Worm (Caenorhabditis elegans) whole organism, late embryonic: ENCODE data around the gene qua-1.

Experiments
- C38D4.7 ChIP-seq: fragments of 200-800 bp; sonication (Bioruptor generic); optimal IDR thresholded peaks from 2 replicates; lab custom pipeline; 2018; ENCODE audit warnings: mild to moderate bottlenecking, missing genetic modification characterization, moderate library complexity, missing compliant biosample characterization
- F13H6.1 ChIP-seq: sonication (generic microtip); optimal IDR thresholded peaks from 2 replicates; lab custom pipeline; 2016; ENCODE audit warnings: missing genetic modification characterization, missing compliant biosample characterization
- K02D7.2 ChIP-seq: sonication (generic microtip); optimal IDR thresholded peaks from 2 replicates; lab custom pipeline; 2017; ENCODE audit warnings: mild to moderate bottlenecking, missing genetic modification characterization, missing compliant biosample characterization
- Y22D7AL.16 ChIP-seq: sonication (generic microtip); optimal IDR thresholded peaks from 2 replicates; lab custom pipeline; 2016; ENCODE audit warnings: missing genetic modification characterization, missing compliant biosample characterization
- ama-1 ChIP-seq: fragments of 150-350 bp; optimal IDR thresholded peaks from 2 replicates; lab custom pipeline; 2014
- ceh-14 ChIP-seq: sonication (generic microtip); optimal IDR thresholded peaks from 2 replicates; lab custom pipeline; 2016; ENCODE audit warnings: missing genotype, missing genetic modification characterization, missing compliant biosample characterization
- ceh-18 ChIP-seq: sonication (generic microtip); optimal IDR thresholded peaks from 2 replicates; lab custom pipeline; 2016; ENCODE audit warnings: missing genetic modification characterization, missing compliant biosample characterization
- ceh-19 ChIP-seq: fragments of 200-800 bp; sonication (Bioruptor generic); optimal IDR thresholded peaks from 2 replicates; lab custom pipeline; 2018; ENCODE audit warnings: mild to moderate bottlenecking, missing genetic modification characterization, missing compliant biosample characterization
- ceh-2 ChIP-seq: sonication (generic microtip); optimal IDR thresholded peaks from 2 replicates; lab custom pipeline; 2016; ENCODE audit warnings: missing genotype, missing genetic modification characterization, missing compliant biosample characterization
- ceh-24 ChIP-seq: sonication (generic microtip); optimal IDR thresholded peaks from 2 replicates; lab custom pipeline; 2016; ENCODE audit warnings: mild to moderate bottlenecking, missing genetic modification characterization, missing compliant biosample characterization
- ceh-31 ChIP-seq: sonication (generic microtip); optimal IDR thresholded peaks from 2 replicates; lab custom pipeline; 2016; ENCODE audit warnings: missing genetic modification characterization, missing compliant biosample characterization
- ceh-48 ChIP-seq: sonication (generic microtip); optimal IDR thresholded peaks from 2 replicates; lab custom pipeline; 2016; ENCODE audit warnings: missing genetic modification characterization, inconsistent platforms, missing compliant biosample characterization
- ceh-9 ChIP-seq: sonication (generic microtip); optimal IDR thresholded peaks from 2 replicates; lab custom pipeline; 2016; ENCODE audit warnings: mild to moderate bottlenecking, missing genetic modification characterization, inconsistent platforms, missing compliant biosample characterization
- dmd-4 ChIP-seq: sonication (generic microtip); optimal IDR thresholded peaks from 2 replicates; lab custom pipeline; 2016; ENCODE audit warnings: borderline replicate concordance, missing genetic modification characterization, missing compliant biosample characterization
- elt-2 ChIP-seq: sonication (generic microtip); optimal IDR thresholded peaks from 2 replicates; lab custom pipeline; 2016; ENCODE audit warnings: missing genetic modification reagents, missing genetic modification characterization, missing compliant biosample characterization
- ets-4 ChIP-seq: sonication (generic microtip); optimal IDR thresholded peaks from 2 replicates; lab custom pipeline; 2016; ENCODE audit warnings: missing genetic modification characterization, missing compliant biosample characterization
- fax-1 ChIP-seq: sonication (generic microtip); optimal IDR thresholded peaks from 2 replicates; lab custom pipeline; 2016; ENCODE audit warnings: missing genotype, missing genetic modification characterization, missing compliant biosample characterization
- fkh-10 ChIP-seq: fragments of 150-350 bp; optimal IDR thresholded peaks from 2 replicates; lab custom pipeline; 2014; ENCODE audit warnings: missing biosample characterization, missing genetic modification reagents, missing genetic modification characterization
- fkh-6 ChIP-seq: sonication (generic microtip); optimal IDR thresholded peaks from 2 replicates; lab custom pipeline; 2016; ENCODE audit warnings: missing genetic modification characterization, missing compliant biosample characterization
- gmeb-2 ChIP-seq: sonication (generic microtip); optimal IDR thresholded peaks from 2 replicates; lab custom pipeline; 2016; ENCODE audit warnings: missing genetic modification characterization, inconsistent platforms, missing compliant biosample characterization
- hlh-15 ChIP-seq: sonication (generic microtip); optimal IDR thresholded peaks from 2 replicates; lab custom pipeline; 2016; ENCODE audit warnings: missing genetic modification characterization, missing compliant biosample characterization
- hlh-30 ChIP-seq: sonication (generic microtip); optimal IDR thresholded peaks from 2 replicates; lab custom pipeline; 2017; ENCODE audit warnings: antibody characterized with exemption, missing genetic modification characterization, missing compliant biosample characterization; ENCODE audit not compliant: insufficient read depth
- hlh-6 ChIP-seq: sonication (generic microtip); optimal IDR thresholded peaks from 2 replicates; lab custom pipeline; 2016; ENCODE audit warnings: missing genotype, missing genetic modification characterization, missing compliant biosample characterization
- hlh-8 ChIP-seq: sonication (generic microtip); optimal IDR thresholded peaks from 2 replicates; lab custom pipeline; 2016; ENCODE audit warnings: missing genotype, missing genetic modification characterization, missing compliant biosample characterization
- madf-2 ChIP-seq: sonication (generic microtip); optimal IDR thresholded peaks from 2 replicates; lab custom pipeline; 2017; ENCODE audit warnings: missing genetic modification characterization, missing compliant biosample characterization
- nhr-11 ChIP-seq: fragments of 150-350 bp; optimal IDR thresholded peaks from 2 replicates; lab custom pipeline; 2014; ENCODE audit warnings: missing biosample characterization, missing genetic modification characterization
- odd-2 ChIP-seq: sonication (generic microtip); optimal IDR thresholded peaks from 2 replicates; lab custom pipeline; 2017; ENCODE audit warnings: antibody characterized with exemption, mild to moderate bottlenecking, missing genetic modification characterization, missing compliant biosample characterization
- pax-1 ChIP-seq: fragments of 150-350 bp; optimal IDR thresholded peaks from 2 replicates; lab custom pipeline; 2014; ENCODE audit warnings: missing biosample characterization, missing genetic modification characterization
- pha-4 ChIP-seq: fragments of 150-350 bp; optimal IDR thresholded peaks from 2 replicates; lab custom pipeline; 2018; ENCODE audit warnings: missing biosample characterization, missing genetic modification reagents, missing genetic modification characterization
- pqm-1 ChIP-seq: sonication (generic microtip); optimal IDR thresholded peaks from 2 replicates; lab custom pipeline; 2016; ENCODE audit warnings: missing genetic modification characterization, missing compliant biosample characterization
- ref-2 ChIP-seq: sonication (generic microtip); optimal IDR thresholded peaks from 2 replicates; lab custom pipeline; 2016; ENCODE audit warnings: missing genetic modification characterization, missing compliant biosample characterization
- sdc-2 ChIP-seq: sonication (generic microtip); optimal IDR thresholded peaks from 2 replicates; lab custom pipeline; 2016; ENCODE audit warnings: missing genotype, missing genetic modification characterization, missing compliant biosample characterization
- sox-2 ChIP-seq: fragments of 200-800 bp; sonication (Bioruptor generic); IDR thresholded peaks from 2 replicates; pipeline ENCODE4 v1.3.6; 2022; ENCODE audit warnings: missing genetic modification reagents, missing genetic modification characterization, missing compliant biosample characterization
- sox-4 ChIP-seq: sonication (generic microtip); optimal IDR thresholded peaks from 2 replicates; lab custom pipeline; 2017; ENCODE audit warnings: mild to moderate bottlenecking, missing genetic modification characterization, inconsistent platforms, missing compliant biosample characterization
- tbx-7 ChIP-seq: sonication (generic microtip); optimal IDR thresholded peaks from 2 replicates; lab custom pipeline; 2016; ENCODE audit warnings: missing genotype, missing genetic modification characterization, missing compliant biosample characterization
- unc-42 ChIP-seq: sonication (generic microtip); optimal IDR thresholded peaks from 2 replicates; lab custom pipeline; 2016; ENCODE audit warnings: missing genotype, missing genetic modification characterization, missing compliant biosample characterization
- unc-86 ChIP-seq: sonication (generic microtip); optimal IDR thresholded peaks from 2 replicates; lab custom pipeline; 2016; ENCODE audit warnings: missing genetic modification characterization, missing compliant biosample characterization

The qua-1 gene

ce11 chrII:8226475-8226874 is 27.9 kb downstream of the qua-1 start:
- TF ChIP-seq elt-2 (peak; percentile 83), K02D7.2 (tag; lab: Kevin White, UChicago) (no peak)

DNA sequence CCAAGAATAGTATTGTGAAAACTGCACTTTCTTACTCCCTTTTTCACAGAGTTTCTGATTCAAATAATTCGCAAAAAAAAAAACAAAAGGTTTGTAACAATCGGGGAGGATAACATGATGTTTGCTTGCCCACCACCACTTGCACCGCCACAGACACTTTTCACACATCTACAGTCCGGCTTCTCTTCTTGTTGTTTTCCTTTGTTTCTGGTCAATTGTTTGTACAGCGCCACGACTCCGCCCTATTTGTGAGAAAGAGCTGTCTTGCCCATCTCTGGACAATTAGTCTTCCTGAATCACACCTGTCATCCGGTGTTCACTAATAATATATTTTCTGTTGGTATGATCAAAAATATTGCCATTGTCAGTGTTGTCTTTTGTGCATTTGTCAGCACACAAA is 32.4 kb downstream of the qua-1 start, which contains the start of gene M110.9:
M110.9 (plus strand) TSS at position 301 of the 400 bp plus-strand sequence.
- TF ChIP-seq pqm-1, result no peak
- no peak for TF ChIP-seq fkh-10 (GFP tag; lab: Kevin White, UChicago)
- TF ChIP-seq madf-2 (tag; lab: Kevin White, UChicago), result no peak
- no peak for TF ChIP-seq hlh-30 (tag; lab: Kevin White, UChicago)
- TF ChIP-seq nhr-11 (tag; lab: Kevin White, UChicago), result no peak
- no peak for TF ChIP-seq gmeb-2 (tag; lab: Kevin White, UChicago)

- TF ChIP-seq fax-1 (tag; lab: Kevin White, UChicago) (no peak), elt-2 (no peak), ceh-2 (tag; lab: Kevin White, UChicago) (no peak), ceh-9 (tag; lab: Kevin White, UChicago) (no peak), hlh-8 (tag; lab: Kevin White, UChicago) (no peak), pha-4 (tag; lab: Kevin White, UChicago) (no peak), Y22D7AL.16 (tag; lab: Kevin White, UChicago) (no peak), dmd-4 (tag; lab: Kevin White, UChicago) (no peak), ceh-48 (tag; lab: Kevin White, UChicago) (no peak), ceh-31 (no peak), ama-1 (lab: Kevin White, UChicago) (no peak)
Observed at ce11 chrII:8232489-8232888, 33.9 kb downstream of the qua-1 start, which contains the start of gene M110.7. M110.7 (plus strand) TSS chrII:8232789.

DNA sequence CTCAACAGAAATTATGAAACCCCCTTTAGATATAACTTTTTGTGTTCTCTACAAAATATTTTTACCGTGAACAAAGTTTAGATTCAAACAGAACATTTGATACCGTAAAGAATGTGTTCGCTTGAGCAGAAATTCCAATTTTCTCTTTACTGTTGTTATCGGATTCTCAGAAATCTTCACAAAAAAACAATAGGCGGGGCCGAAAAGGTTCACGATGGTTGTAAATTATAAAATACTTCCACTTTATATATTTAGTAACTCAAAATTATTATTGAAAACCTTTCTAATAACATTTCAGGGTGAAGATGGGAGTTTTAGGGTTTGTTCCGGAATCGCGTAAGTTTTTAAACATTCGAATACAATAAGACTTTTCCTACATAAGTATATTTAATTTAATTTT is 39.6 kb downstream of the qua-1 start, which contains the start of gene nlp-5:
nlp-5 (plus strand) TSS at position 301 of the 400 bp plus-strand sequence.
- TF ChIP-seq ets-4 (tag; lab: Kevin White, UChicago), result no peak
- TF ChIP-seq, all 69 proteins: peak for 0

- TF ChIP-seq unc-42 (no peak), ceh-24 (tag; lab: Kevin White, UChicago) (no peak), tbx-7 (tag; lab: Kevin White, UChicago) (no peak), hlh-6 (tag; lab: Kevin White, UChicago) (no peak), ceh-18 (tag; lab: Kevin White, UChicago) (no peak), dmd-4 (tag; lab: Kevin White, UChicago) (no peak), hlh-8 (tag; lab: Kevin White, UChicago) (no peak), C38D4.7 (GFP tag; lab: Kevin White, UChicago) (no peak)
Observed at ce11 chrII:8246476-8246875, 47.9 kb downstream of the qua-1 start, which contains the start of gene F35C11.3. F35C11.3 (plus strand) TSS chrII:8246776.

DNA sequence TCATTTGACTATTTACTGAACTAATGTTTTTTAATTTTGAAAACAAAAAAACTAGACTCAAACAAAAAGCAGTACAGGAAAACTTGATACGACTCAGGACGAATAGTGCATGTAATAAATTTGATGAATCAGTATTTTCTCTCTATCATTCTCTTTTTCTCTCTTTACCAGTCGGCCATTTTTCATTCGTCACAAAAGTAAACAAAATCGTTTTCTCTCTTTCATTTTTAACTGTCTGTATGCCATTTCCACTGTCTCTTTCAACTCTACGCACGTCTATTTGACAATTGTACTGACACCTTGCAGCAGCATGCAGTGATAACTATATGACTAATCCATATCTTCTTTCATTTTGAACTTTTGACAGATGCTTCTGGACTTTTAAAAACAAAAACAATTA is 50.1 kb downstream of the qua-1 start, which contains the start of the genes F35C11.2 and F35C11.4:
F35C11.2 (minus strand) TSS at position 90 of the 400 bp plus-strand sequence.
F35C11.4 (plus strand) TSS at position 260 of the 400 bp plus-strand sequence.
- no peak for TF ChIP-seq unc-86
- TF ChIP-seq fkh-6 (tag; lab: Kevin White, UChicago), result no peak

DNA sequence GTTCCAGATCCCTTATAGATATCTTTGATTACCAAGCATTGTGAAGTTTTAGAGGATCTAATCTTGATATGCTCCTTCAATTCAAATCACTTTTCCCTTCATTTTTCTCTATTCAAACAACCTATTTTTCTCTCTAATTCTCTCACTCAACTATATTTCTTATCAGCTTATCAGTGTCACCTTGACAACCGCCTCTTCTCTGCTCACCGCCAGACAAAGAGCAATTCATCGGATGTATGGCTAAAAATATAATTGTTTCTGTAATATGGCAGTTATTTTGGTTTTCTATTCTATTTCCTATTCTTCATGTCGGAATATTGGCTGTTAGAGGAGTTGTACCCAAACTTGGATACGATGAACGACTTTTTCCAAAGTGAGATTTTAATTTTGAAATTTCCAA is 51.1 kb downstream of the qua-1 start:
- TF ChIP-seq elt-2 (peak; percentile 55), hlh-6 (tag; lab: Kevin White, UChicago) (no peak)

- TF ChIP-seq sox-2 (GFP tag; lab: Robert Waterston, UW) (no peak), ceh-31 (no peak), sdc-2 (no peak), ref-2 (tag; lab: Kevin White, UChicago) (no peak), ceh-18 (tag; lab: Kevin White, UChicago) (no peak), pax-1 (tag; lab: Kevin White, UChicago) (no peak), ceh-19 (GFP tag; lab: Kevin White, UChicago) (no peak), hlh-15 (tag; lab: Kevin White, UChicago) (no peak), Y22D7AL.16 (tag; lab: Kevin White, UChicago) (no peak), ama-1 (lab: Kevin White, UChicago) (no peak), F13H6.1 (tag; lab: Kevin White, UChicago) (no peak), ceh-9 (tag; lab: Kevin White, UChicago) (no peak), ceh-14 (tag; lab: Kevin White, UChicago) (no peak), unc-42 (no peak), odd-2 (tag; lab: Kevin White, UChicago) (no peak), sox-4 (no peak)
Observed at ce11 chrII:8253160-8253793, 54.7 kb downstream of the qua-1 start, which contains the start of gene F35C11.5. F35C11.5 (plus strand) TSS chrII:8253743.
